Worm (Caenorhabditis elegans) whole organism, late embryonic: ENCODE data around the gene arrd-7.
A peak's percentile ranks its signal among the peaks of the same experiment; 100 is the strongest.

Source experiments
- C08G9.2 ChIP-seq: sonication (generic microtip); optimal IDR thresholded peaks from 2 replicates; lab custom pipeline; 2016; ENCODE audit warnings: mild to moderate bottlenecking, missing genetic modification characterization, moderate library complexity, missing compliant biosample characterization
- F13H6.1 ChIP-seq: sonication (generic microtip); optimal IDR thresholded peaks from 2 replicates; lab custom pipeline; 2016; ENCODE audit warnings: missing genetic modification characterization, missing compliant biosample characterization
- Y22D7AL.16 ChIP-seq: sonication (generic microtip); optimal IDR thresholded peaks from 2 replicates; lab custom pipeline; 2016; ENCODE audit warnings: missing genetic modification characterization, missing compliant biosample characterization
- ceh-14 ChIP-seq: sonication (generic microtip); optimal IDR thresholded peaks from 2 replicates; lab custom pipeline; 2016; ENCODE audit warnings: missing genotype, missing genetic modification characterization, missing compliant biosample characterization
- ceh-19 ChIP-seq: fragments of 200-800 bp; sonication (Bioruptor generic); optimal IDR thresholded peaks from 2 replicates; lab custom pipeline; 2018; ENCODE audit warnings: mild to moderate bottlenecking, missing genetic modification characterization, missing compliant biosample characterization
- ceh-2 ChIP-seq: sonication (generic microtip); optimal IDR thresholded peaks from 2 replicates; lab custom pipeline; 2016; ENCODE audit warnings: missing genotype, missing genetic modification characterization, missing compliant biosample characterization
- ceh-24 ChIP-seq: sonication (generic microtip); optimal IDR thresholded peaks from 2 replicates; lab custom pipeline; 2016; ENCODE audit warnings: mild to moderate bottlenecking, missing genetic modification characterization, missing compliant biosample characterization
- ceh-30 ChIP-seq: fragments of 150-350 bp; optimal IDR thresholded peaks from 2 replicates; lab custom pipeline; 2014; ENCODE audit warnings: missing biosample characterization, missing genetic modification characterization
- ceh-34 ChIP-seq: sonication (generic microtip); optimal IDR thresholded peaks from 2 replicates; lab custom pipeline; 2016; ENCODE audit warnings: mild to moderate bottlenecking, missing genetic modification characterization, missing compliant biosample characterization
- ceh-45 ChIP-seq: fragments of 200-800 bp; sonication (Bioruptor generic); IDR thresholded peaks from 2 replicates; pipeline ENCODE4 v1.3.6; 2022; ENCODE audit warnings: missing genetic modification reagents, missing genetic modification characterization, missing compliant biosample characterization
- ceh-48 ChIP-seq: sonication (generic microtip); optimal IDR thresholded peaks from 2 replicates; lab custom pipeline; 2016; ENCODE audit warnings: missing genetic modification characterization, inconsistent platforms, missing compliant biosample characterization
- elt-2 ChIP-seq: sonication (generic microtip); optimal IDR thresholded peaks from 2 replicates; lab custom pipeline; 2016; ENCODE audit warnings: missing genetic modification reagents, missing genetic modification characterization, missing compliant biosample characterization
- fax-1 ChIP-seq: sonication (generic microtip); optimal IDR thresholded peaks from 2 replicates; lab custom pipeline; 2016; ENCODE audit warnings: missing genotype, missing genetic modification characterization, missing compliant biosample characterization
- gmeb-2 ChIP-seq: sonication (generic microtip); optimal IDR thresholded peaks from 2 replicates; lab custom pipeline; 2016; ENCODE audit warnings: missing genetic modification characterization, inconsistent platforms, missing compliant biosample characterization
- hlh-30 ChIP-seq: sonication (generic microtip); optimal IDR thresholded peaks from 2 replicates; lab custom pipeline; 2017; ENCODE audit warnings: antibody characterized with exemption, missing genetic modification characterization, missing compliant biosample characterization; ENCODE audit not compliant: insufficient read depth
- hlh-8 ChIP-seq: sonication (generic microtip); optimal IDR thresholded peaks from 2 replicates; lab custom pipeline; 2016; ENCODE audit warnings: missing genotype, missing genetic modification characterization, missing compliant biosample characterization
- lin-11 ChIP-seq: fragments of 200-800 bp; sonication (Bioruptor generic); optimal IDR thresholded peaks from 2 replicates; lab custom pipeline; 2018; ENCODE audit warnings: mild to moderate bottlenecking, missing genetic modification characterization, missing compliant biosample characterization
- mec-3 ChIP-seq: sonication (generic microtip); optimal IDR thresholded peaks from 2 replicates; lab custom pipeline; 2016; ENCODE audit warnings: borderline replicate concordance, missing genetic modification characterization, missing compliant biosample characterization
- nhr-232 ChIP-seq: sonication (generic microtip); optimal IDR thresholded peaks from 2 replicates; lab custom pipeline; 2016; ENCODE audit warnings: missing genetic modification characterization, missing compliant biosample characterization
- npax-4 ChIP-seq: sonication (generic microtip); optimal IDR thresholded peaks from 2 replicates; lab custom pipeline; 2016; ENCODE audit warnings: missing genetic modification characterization, missing compliant biosample characterization
- pag-3 ChIP-seq: sonication (generic microtip); optimal IDR thresholded peaks from 2 replicates; lab custom pipeline; 2016; ENCODE audit warnings: missing compliant biosample characterization, missing genetic modification characterization, borderline replicate concordance
- pat-9 ChIP-seq: fragments of 200-800 bp; sonication (Bioruptor generic); optimal IDR thresholded peaks from 2 replicates; lab custom pipeline; 2018; ENCODE audit warnings: mild to moderate bottlenecking, missing genetic modification characterization, moderate library complexity, missing compliant biosample characterization
- pha-2 ChIP-seq: sonication (generic microtip); optimal IDR thresholded peaks from 2 replicates; lab custom pipeline; 2017; ENCODE audit warnings: mild to moderate bottlenecking, missing genetic modification characterization, missing compliant biosample characterization
- pha-4 ChIP-seq: fragments of 150-350 bp; optimal IDR thresholded peaks from 2 replicates; lab custom pipeline; 2018; ENCODE audit warnings: missing biosample characterization, missing genetic modification reagents, missing genetic modification characterization
- pros-1 ChIP-seq: fragments of 150-350 bp; optimal IDR thresholded peaks from 2 replicates; lab custom pipeline; 2014; ENCODE audit warnings: missing biosample characterization, missing genetic modification reagents, missing genetic modification characterization
- ref-2 ChIP-seq: sonication (generic microtip); optimal IDR thresholded peaks from 2 replicates; lab custom pipeline; 2016; ENCODE audit warnings: missing genetic modification characterization, missing compliant biosample characterization
- rnt-1 ChIP-seq: sonication (generic microtip); optimal IDR thresholded peaks from 2 replicates; lab custom pipeline; 2016; ENCODE audit warnings: missing genetic modification characterization, missing compliant biosample characterization
- sdc-2 ChIP-seq: sonication (generic microtip); optimal IDR thresholded peaks from 2 replicates; lab custom pipeline; 2016; ENCODE audit warnings: missing genotype, missing genetic modification characterization, missing compliant biosample characterization
- sox-2 ChIP-seq: fragments of 200-800 bp; sonication (Bioruptor generic); IDR thresholded peaks from 2 replicates; pipeline ENCODE4 v1.3.6; 2022; ENCODE audit warnings: missing genetic modification reagents, missing genetic modification characterization, missing compliant biosample characterization
- sox-4 ChIP-seq: sonication (generic microtip); optimal IDR thresholded peaks from 2 replicates; lab custom pipeline; 2017; ENCODE audit warnings: mild to moderate bottlenecking, missing genetic modification characterization, inconsistent platforms, missing compliant biosample characterization
- tbx-2 ChIP-seq: sonication (generic microtip); optimal IDR thresholded peaks from 2 replicates; lab custom pipeline; 2016; ENCODE audit warnings: missing genetic modification characterization, missing compliant biosample characterization
- unc-3 ChIP-seq, 2 experiments: fragments of 200-800 bp in 1 of 2; sonication (Bioruptor generic) in 1 of 2; sonication (generic microtip) in 1 of 2; conservative IDR thresholded peaks in 1 of 2; optimal IDR thresholded peaks in 1 of 2; 2 replicates each; pipeline versions ENCODE4 v1.3.6 to Lab custom; 2016 to 2022; ENCODE audit warnings: missing compliant biosample characterization in 2 of 2, missing genetic modification characterization in 2 of 2, missing genetic modification reagents in 1 of 2
- unc-55 ChIP-seq: sonication (generic microtip); optimal IDR thresholded peaks from 2 replicates; lab custom pipeline; 2017; ENCODE audit warnings: missing biosample characterization, missing genetic modification reagents, missing genetic modification characterization
- ztf-16 ChIP-seq: sonication (generic microtip); optimal IDR thresholded peaks from 2 replicates; lab custom pipeline; 2017; ENCODE audit warnings: missing genetic modification characterization, missing compliant biosample characterization

The arrd-7 gene

ce11 chrII:12053486-12053885 is 8.9 kb downstream of the arrd-7 start:
- no peak for TF ChIP-seq unc-3 (GFP tag; conservative IDR thresholded peaks at IDR 0.05; lab: Robert Waterston, UW)
- no peak for TF ChIP-seq unc-3 (tag; optimal IDR thresholded peaks at IDR 0.05; lab: Kevin White, UChicago)
- TF ChIP-seq elt-2 (tag; lab: Kevin White, UChicago) = peak; percentile 9

- no peak for TF ChIP-seq mec-3 (tag; lab: Kevin White, UChicago)
- no peak for TF ChIP-seq C08G9.2 (tag; lab: Kevin White, UChicago)
- no peak for TF ChIP-seq ztf-16 (tag; lab: Kevin White, UChicago)
- TF ChIP-seq F13H6.1 (tag; lab: Kevin White, UChicago) = no peak
- TF ChIP-seq ceh-45 (GFP tag; lab: Robert Waterston, UW) = no peak
- TF ChIP-seq ceh-48 (tag; lab: Kevin White, UChicago) = no peak
- TF ChIP-seq ceh-30 (tag; lab: Kevin White, UChicago) = no peak
- TF ChIP-seq nhr-232 = no peak
- no peak for TF ChIP-seq pha-2 (tag; lab: Kevin White, UChicago)
- TF ChIP-seq fax-1 = no peak
- TF ChIP-seq Y22D7AL.16 (tag; lab: Kevin White, UChicago) = no peak
- TF ChIP-seq hlh-8 (tag; lab: Kevin White, UChicago) = no peak
These were observed 9.5 kb downstream of the arrd-7 start for ce11 chrII:12052924-12053323.

ce11 chrII:12052136-12052535 is 10.3 kb downstream of the arrd-7 start:
- no peak for TF ChIP-seq sdc-2 (tag; lab: Kevin White, UChicago)
- TF ChIP-seq pha-4 (tag; lab: Kevin White, UChicago) = no peak
- TF ChIP-seq ref-2 (tag; lab: Kevin White, UChicago) = no peak
- TF ChIP-seq hlh-8 (tag; lab: Kevin White, UChicago) = no peak
- TF ChIP-seq ceh-19 = no peak
- TF ChIP-seq pag-3 (tag; lab: Kevin White, UChicago) = no peak

- TF ChIP-seq F13H6.1 (tag; lab: Kevin White, UChicago) (no peak), unc-55 (no peak), gmeb-2 (tag; lab: Kevin White, UChicago) (no peak), pros-1 (tag; lab: Kevin White, UChicago) (no peak), hlh-30 (tag; lab: Kevin White, UChicago) (no peak), tbx-2 (no peak), unc-3 (GFP tag; conservative IDR thresholded peaks at IDR 0.05; lab: Robert Waterston, UW) (no peak), unc-3 (tag; optimal IDR thresholded peaks at IDR 0.05; lab: Kevin White, UChicago) (no peak), ceh-24 (tag; lab: Kevin White, UChicago) (no peak), mec-3 (tag; lab: Kevin White, UChicago) (no peak), nhr-232 (no peak), elt-2 (tag; lab: Kevin White, UChicago) (no peak), ceh-2 (tag; lab: Kevin White, UChicago) (no peak), npax-4 (tag; lab: Kevin White, UChicago) (no peak), pag-3 (tag; lab: Kevin White, UChicago) (no peak), ceh-30 (tag; lab: Kevin White, UChicago) (no peak), ceh-34 (no peak), ceh-14 (tag; lab: Kevin White, UChicago) (no peak)
These were observed 10.8 kb downstream of the arrd-7 start for ce11 chrII:12051601-12052000.

- TF ChIP-seq ceh-2 (tag; lab: Kevin White, UChicago) = no peak
- no peak for TF ChIP-seq ceh-48 (tag; lab: Kevin White, UChicago)
- TF ChIP-seq sox-2 (GFP tag; lab: Robert Waterston, UW) = no peak
- no peak for TF ChIP-seq pat-9
- TF ChIP-seq lin-11 (tag; lab: Kevin White, UChicago) = no peak
- no peak for TF ChIP-seq ceh-24 (tag; lab: Kevin White, UChicago)
- TF ChIP-seq sox-4 = no peak
- no peak for TF ChIP-seq npax-4 (tag; lab: Kevin White, UChicago)
- no peak for TF ChIP-seq mec-3 (tag; lab: Kevin White, UChicago)
- no peak for TF ChIP-seq rnt-1 (tag; lab: Kevin White, UChicago)
- TF ChIP-seq, all 69 proteins: peak for 0
These were observed 11.8 kb downstream of the arrd-7 start for ce11 chrII:12050607-12051006.
